Worm (Caenorhabditis elegans) whole organism, L4/young adult: Measurements from ENCODE around the gene C17G10.13.

Experiments used
- W03F9.2 ChIP-seq: fragments of 150-350 bp; optimal IDR thresholded peaks from 2 replicates; lab custom pipeline; 2014; ENCODE audit warnings: missing biosample characterization, missing genetic modification characterization
- him-1 ChIP-seq: sonication (generic microtip); optimal IDR thresholded peaks from 2 replicates; lab custom pipeline; 2016; ENCODE audit warnings: missing genotype, missing genetic modification reagents, missing genetic modification characterization, missing compliant biosample characterization

DNA sequence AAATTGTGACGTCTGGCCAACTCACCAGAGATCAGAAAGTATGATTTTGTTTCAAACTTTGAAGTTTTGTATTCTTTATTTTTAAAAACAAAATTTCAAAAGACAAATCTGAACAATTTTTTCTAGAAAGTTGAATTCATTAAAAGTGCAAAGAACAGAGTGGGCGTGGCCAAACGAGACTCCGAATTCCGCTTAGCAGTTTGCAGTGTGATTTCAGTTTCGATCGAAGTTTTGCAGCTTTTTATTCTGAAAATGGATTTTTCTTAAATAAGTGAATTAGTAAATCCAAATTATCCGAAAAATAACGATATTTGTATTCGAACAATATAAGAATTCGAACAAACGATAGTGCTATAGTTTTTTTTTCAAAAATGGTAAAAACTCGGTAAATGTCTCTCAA is 43.9 kb upstream of the C17G10.13 start:
- TF ChIP-seq him-1 (tag; lab: Kevin White, UChicago) (no peak), W03F9.2 (no peak)
